Worm (Caenorhabditis elegans) whole organism, L3 larva: Measurements from ENCODE around the gene srw-39.

Experiments
- ceh-16 ChIP-seq: sonication (generic microtip); optimal IDR thresholded peaks from 2 replicates; lab custom pipeline; 2017; ENCODE audit warnings: missing biosample characterization, missing genetic modification characterization
- ceh-28 ChIP-seq: fragments of 150-350 bp; optimal IDR thresholded peaks from 2 replicates; lab custom pipeline; 2014; ENCODE audit warnings: missing biosample characterization, missing genetic modification reagents, missing genetic modification characterization
- ceh-82 ChIP-seq: fragments of 150-350 bp; optimal IDR thresholded peaks from 2 replicates; lab custom pipeline; 2014; ENCODE audit warnings: missing biosample characterization, missing genetic modification characterization
- ceh-9 ChIP-seq: sonication (generic microtip); optimal IDR thresholded peaks from 2 replicates; lab custom pipeline; 2018; ENCODE audit warnings: missing biosample characterization, missing genetic modification characterization
- daf-12 ChIP-seq: fragments of 150-350 bp; optimal IDR thresholded peaks from 2 replicates; lab custom pipeline; 2014; ENCODE audit warnings: missing biosample characterization, missing genetic modification reagents, missing genetic modification characterization
- egl-27 ChIP-seq: sonication (generic microtip); optimal IDR thresholded peaks from 4 replicates; lab custom pipeline; 2017; ENCODE audit warnings: missing biosample characterization, missing genetic modification reagents, missing genetic modification characterization
- egl-5 ChIP-seq: fragments of 150-350 bp; optimal IDR thresholded peaks from 2 replicates; lab custom pipeline; 2017; ENCODE audit warnings: missing biosample characterization, missing genetic modification reagents, missing genetic modification characterization, inconsistent platforms
- elt-2 ChIP-seq: sonication (generic microtip); optimal IDR thresholded peaks from 2 replicates; lab custom pipeline; 2016; ENCODE audit warnings: missing genetic modification reagents, mild to moderate bottlenecking, missing genetic modification characterization, missing compliant biosample characterization
- elt-3 ChIP-seq, 3 experiments: fragments of 150-350 bp in 1 of 3; sonication (generic microtip) in 2 of 3; optimal IDR thresholded peaks; 2 replicates in 2 of 3; 4 replicates in 1 of 3; lab custom pipeline; 2014 to 2017; ENCODE audit warnings: missing biosample characterization in 3 of 3, missing genetic modification characterization in 3 of 3
- eor-1 ChIP-seq, 2 experiments: fragments of 150-350 bp; optimal IDR thresholded peaks; 2 replicates each; lab custom pipeline; 2014 to 2018; ENCODE audit warnings: missing biosample characterization in 2 of 2, missing genetic modification characterization in 2 of 2
- fkh-10 ChIP-seq: sonication (generic microtip); optimal IDR thresholded peaks from 2 replicates; lab custom pipeline; 2017; ENCODE audit warnings: missing biosample characterization, missing genetic modification reagents, missing genetic modification characterization
- fos-1 ChIP-seq: fragments of 150-350 bp; optimal IDR thresholded peaks from 2 replicates; lab custom pipeline; 2014; ENCODE audit warnings: missing biosample characterization, missing genetic modification characterization
- hmg-11 ChIP-seq: sonication (generic microtip); optimal IDR thresholded peaks from 2 replicates; lab custom pipeline; 2016; ENCODE audit warnings: missing genetic modification characterization, missing compliant biosample characterization
- jun-1 ChIP-seq: fragments of 150-350 bp; optimal IDR thresholded peaks from 2 replicates; lab custom pipeline; 2014; ENCODE audit warnings: missing biosample characterization, missing genetic modification reagents, missing genetic modification characterization
- lin-15B ChIP-seq: fragments of 150-350 bp; optimal IDR thresholded peaks from 2 replicates; lab custom pipeline; 2014; ENCODE audit warnings: missing biosample characterization, missing genetic modification characterization
- lin-39 ChIP-seq: fragments of 150-350 bp; optimal IDR thresholded peaks from 2 replicates; lab custom pipeline; 2018; ENCODE audit warnings: missing biosample characterization, missing genetic modification reagents, missing genetic modification characterization
- lsy-12 ChIP-seq: sonication (generic microtip); optimal IDR thresholded peaks from 2 replicates; lab custom pipeline; 2016; ENCODE audit warnings: mild to moderate bottlenecking, missing genetic modification characterization, missing compliant biosample characterization
- mdl-1 ChIP-seq: fragments of 150-350 bp; optimal IDR thresholded peaks from 2 replicates; lab custom pipeline; 2014; ENCODE audit warnings: missing biosample characterization, missing genetic modification characterization
- mml-1 ChIP-seq: fragments of 150-350 bp; sonication (generic microtip); optimal IDR thresholded peaks from 3 replicates; lab custom pipeline; 2014; ENCODE audit warnings: missing biosample characterization, missing genetic modification characterization
- nfya-1 ChIP-seq: sonication (generic microtip); optimal IDR thresholded peaks from 2 replicates; lab custom pipeline; 2017; ENCODE audit warnings: missing genetic modification characterization, mild to moderate bottlenecking, missing compliant biosample characterization, antibody characterized with exemption, moderate library complexity; ENCODE audit not compliant: insufficient read depth
- nhr-11 ChIP-seq: fragments of 150-350 bp; optimal IDR thresholded peaks from 2 replicates; lab custom pipeline; 2014; ENCODE audit warnings: missing biosample characterization, missing genetic modification characterization
- nhr-12 ChIP-seq: fragments of 150-350 bp; optimal IDR thresholded peaks from 2 replicates; lab custom pipeline; 2014; ENCODE audit warnings: missing biosample characterization, missing genetic modification characterization
- nhr-23 ChIP-seq: fragments of 150-350 bp; optimal IDR thresholded peaks from 2 replicates; lab custom pipeline; 2014; ENCODE audit warnings: missing biosample characterization, missing genetic modification reagents, missing genetic modification characterization
- nhr-28 ChIP-seq: fragments of 150-350 bp; optimal IDR thresholded peaks from 2 replicates; lab custom pipeline; 2014; ENCODE audit warnings: missing biosample characterization, missing genetic modification characterization
- nhr-43 ChIP-seq: sonication (generic microtip); optimal IDR thresholded peaks from 2 replicates; lab custom pipeline; 2016; ENCODE audit warnings: mild to moderate bottlenecking, missing genetic modification characterization, missing compliant biosample characterization; ENCODE audit not compliant: poor library complexity, severe bottlenecking
- nhr-67 ChIP-seq: fragments of 150-350 bp; optimal IDR thresholded peaks from 2 replicates; lab custom pipeline; 2014; ENCODE audit warnings: missing biosample characterization, missing genetic modification characterization
- nhr-76 ChIP-seq: fragments of 150-350 bp; sonication (generic microtip); optimal IDR thresholded peaks from 5 replicates; lab custom pipeline; 2014; ENCODE audit warnings: missing biosample characterization, missing genetic modification characterization
- nhr-77 ChIP-seq: fragments of 150-350 bp; optimal IDR thresholded peaks from 2 replicates; lab custom pipeline; 2014; ENCODE audit warnings: missing biosample characterization, missing genetic modification characterization
- pha-4 ChIP-seq: fragments of 150-350 bp; optimal IDR thresholded peaks from 2 replicates; lab custom pipeline; 2014; ENCODE audit warnings: missing biosample characterization, missing genetic modification reagents, missing genetic modification characterization
- pqm-1 ChIP-seq: fragments of 150-350 bp; optimal IDR thresholded peaks from 2 replicates; lab custom pipeline; 2017; ENCODE audit warnings: missing biosample characterization, missing genetic modification characterization, inconsistent platforms
- sea-2 ChIP-seq: fragments of 150-350 bp; sonication (generic microtip); optimal IDR thresholded peaks from 4 replicates; lab custom pipeline; 2014; ENCODE audit warnings: missing biosample characterization, missing genetic modification reagents, missing genetic modification characterization
- snpc-4 ChIP-seq: fragments of 150-350 bp; optimal IDR thresholded peaks from 2 replicates; lab custom pipeline; 2014; ENCODE audit warnings: missing biosample characterization, missing genetic modification characterization
- unc-39 ChIP-seq: sonication (generic microtip); optimal IDR thresholded peaks from 4 replicates; lab custom pipeline; 2017; ENCODE audit warnings: missing biosample characterization, missing genetic modification characterization

srw-39 gene

ce11 chrV:20151432-20151831 lies 20.4 kb downstream of the srw-39 start, which contains the start of gene F19B2.7:
TSS of gene F19B2.7 (plus strand) at chrV:20151732.
- TF ChIP-seq mdl-1 (tag; lab: Kevin White, UChicago) (no peak), unc-39 (no peak)

- TF ChIP-seq ceh-28 (tag; lab: Kevin White, UChicago) (peak; percentile 35), nhr-12 (tag; lab: Kevin White, UChicago) (no peak), fos-1 (tag; lab: Kevin White, UChicago) (no peak), jun-1 (tag; lab: Kevin White, UChicago) (peak; percentile 36), nhr-67 (tag; lab: Kevin White, UChicago) (no peak), lsy-12 (tag; lab: Kevin White, UChicago) (no peak), pqm-1 (tag; lab: Kevin White, UChicago) (peak; percentile 80), pha-4 (tag; lab: Kevin White, UChicago) (peak; percentile 54), elt-2 (tag; lab: Kevin White, UChicago) (peak; percentile 97)
- TF ChIP-seq, all 47 proteins: peak for 5
Observed at ce11 chrV:20147662-20148245, 24.1 kb downstream of the srw-39 start, which contains the start of gene Y113G7A.13. TSS of gene Y113G7A.13 (plus strand) at chrV:20148195.

ce11 chrV:20143711-20144110 lies 28.1 kb downstream of the srw-39 start:
- TF ChIP-seq egl-5 (tag; lab: Kevin White, UChicago) (no peak), snpc-4 (tag; lab: Kevin White, UChicago) (no peak), nhr-77 (no peak), jun-1 (tag; lab: Kevin White, UChicago) (no peak), mml-1 (tag; lab: Kevin White, UChicago) (no peak), elt-2 (tag; lab: Kevin White, UChicago) (no peak)
- TF ChIP-seq, all 47 proteins: peak for 0

ce11 chrV:20142285-20142684 lies 29.6 kb downstream of the srw-39 start, which contains the start of gene Y113G7A.12:
TSS of gene Y113G7A.12 (plus strand) at chrV:20142585.
- TF ChIP-seq nhr-11 (tag; lab: Kevin White, UChicago): no peak
- TF ChIP-seq nhr-77: no peak
- no peak for TF ChIP-seq mml-1 (tag; lab: Kevin White, UChicago)
- TF ChIP-seq ceh-9: no peak
- no peak for TF ChIP-seq egl-5 (tag; lab: Kevin White, UChicago)
- TF ChIP-seq egl-27 (tag; lab: Kevin White, UChicago): no peak
- TF ChIP-seq ceh-16: no peak
- no peak for TF ChIP-seq ceh-82 (tag; lab: Kevin White, UChicago)
- no peak for TF ChIP-seq nhr-28 (tag; lab: Kevin White, UChicago)
- no peak for TF ChIP-seq pha-4 (tag; lab: Kevin White, UChicago)
- no peak for TF ChIP-seq pqm-1 (tag; lab: Kevin White, UChicago)
- no peak for TF ChIP-seq nhr-23 (tag; lab: Kevin White, UChicago)
- TF ChIP-seq nhr-76 (tag; lab: Kevin White, UChicago): no peak
- no peak for TF ChIP-seq nfya-1 (tag; lab: Kevin White, UChicago)
- no peak for TF ChIP-seq lsy-12 (tag; lab: Kevin White, UChicago)
- TF ChIP-seq lin-15B (tag; lab: Kevin White, UChicago): no peak
- no peak for TF ChIP-seq fos-1 (tag; lab: Kevin White, UChicago)

- TF ChIP-seq mml-1 (tag; lab: Kevin White, UChicago) (no peak), hmg-11 (no peak), eor-1 (tag; optimal IDR thresholded peaks at IDR 0.05; lab: Kevin White, UChicago) (no peak), fkh-10 (GFP tag; lab: Kevin White, UChicago) (no peak), daf-12 (tag; lab: Kevin White, UChicago) (no peak), nhr-67 (tag; lab: Kevin White, UChicago) (no peak), sea-2 (GFP tag; lab: Kevin White, UChicago) (no peak), ceh-28 (tag; lab: Kevin White, UChicago) (no peak), nhr-43 (no peak), elt-2 (tag; lab: Kevin White, UChicago) (no peak), elt-3 (tag; optimal IDR thresholded peaks at IDR 0.05; lab: Kevin White, UChicago) (no peak), lin-15B (tag; lab: Kevin White, UChicago) (no peak), pqm-1 (tag; lab: Kevin White, UChicago) (no peak), egl-5 (tag; lab: Kevin White, UChicago) (no peak), unc-39 (no peak), nhr-23 (tag; lab: Kevin White, UChicago) (no peak), lin-39 (no peak), nhr-76 (tag; lab: Kevin White, UChicago) (no peak)
Observed at ce11 chrV:20138407-20139044, 33.3 kb downstream of the srw-39 start, which contains the start of gene Y113G7A.14. TSS of gene Y113G7A.14 (minus strand) at chrV:20138457.
